Fruit fly (Drosophila melanogaster) Kc167 (cell line): ENCODE results near the gene lqfR.

Experiments used
- Myc ChIP-seq: fragments of >200 bp; optimal IDR thresholded peaks from 2 replicates; lab custom pipeline; 2017; ENCODE audit warnings: missing external identifiers
- Sin3A ChIP-seq: fragments of >200 bp; optimal IDR thresholded peaks from 2 replicates; lab custom pipeline; 2018; ENCODE audit warnings: missing external identifiers
- h ChIP-seq: fragments of >200 bp; optimal IDR thresholded peaks from 3 replicates; lab custom pipeline; 2018; ENCODE audit warnings: missing external identifiers
- insv ChIP-seq: fragments of >200 bp; optimal IDR thresholded peaks from 3 replicates; lab custom pipeline; 2018; ENCODE audit warnings: missing external identifiers
- psq ChIP-seq: fragments of >200 bp; optimal IDR thresholded peaks from 2 replicates; lab custom pipeline; 2017; ENCODE audit warnings: missing external identifiers
- ttk ChIP-seq: sonication (Bioruptor generic); optimal IDR thresholded peaks from 2 replicates; lab custom pipeline; 2017; ENCODE audit warnings: missing external identifiers

Gene lqfR

DNA sequence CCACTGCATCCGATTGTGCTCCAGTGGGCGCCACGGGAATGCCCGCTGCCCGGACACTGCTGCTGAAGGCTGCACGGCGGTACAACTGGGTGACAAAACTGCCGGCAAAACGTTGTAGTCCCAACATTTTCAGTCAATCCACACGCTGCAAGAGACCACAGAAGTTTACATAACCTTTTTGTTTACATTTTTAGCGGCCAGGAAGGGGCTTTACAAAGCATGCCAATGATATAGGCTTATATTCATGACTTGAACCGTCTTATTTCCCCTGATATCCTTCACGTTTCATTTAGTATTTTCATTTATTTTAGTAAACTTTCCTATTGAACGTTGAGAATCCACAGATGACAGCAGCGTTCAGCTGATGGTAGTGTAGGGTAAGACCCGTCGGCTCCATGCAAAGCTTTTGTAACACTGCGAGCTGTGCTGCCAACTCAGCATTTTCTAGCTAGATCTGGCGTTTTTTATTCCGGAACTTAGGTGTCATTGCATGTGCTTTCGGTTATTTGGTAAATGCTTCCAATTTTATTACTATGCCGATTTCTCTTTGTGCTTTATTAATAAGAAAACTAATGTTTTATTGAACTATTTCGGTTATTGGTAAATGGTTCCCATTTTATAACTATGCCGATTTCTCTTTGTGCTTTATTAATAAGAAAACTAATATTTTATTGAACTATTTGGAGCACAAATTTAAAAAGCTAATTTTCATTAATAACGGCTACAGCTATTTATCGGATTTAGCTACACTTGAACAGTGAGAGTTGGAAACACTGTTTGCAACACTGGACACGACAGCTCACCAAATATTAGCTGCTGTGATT is at the start of gene lqfR, which contains the start of gene CG13850:
TSS of gene lqfR (plus strand) at position 765 of the 824 bp plus-strand sequence.
TSS of gene CG13850 (minus strand) at position 379 of the 824 bp plus-strand sequence.
- TF ChIP-seq insv (lab: Kevin White, UChicago) = no peak
- no peak for TF ChIP-seq Myc
- no peak for TF ChIP-seq Sin3A
- no peak for TF ChIP-seq h (lab: Kevin White, UChicago)
- no peak for TF ChIP-seq ttk
- TF ChIP-seq psq = no peak

DNA sequence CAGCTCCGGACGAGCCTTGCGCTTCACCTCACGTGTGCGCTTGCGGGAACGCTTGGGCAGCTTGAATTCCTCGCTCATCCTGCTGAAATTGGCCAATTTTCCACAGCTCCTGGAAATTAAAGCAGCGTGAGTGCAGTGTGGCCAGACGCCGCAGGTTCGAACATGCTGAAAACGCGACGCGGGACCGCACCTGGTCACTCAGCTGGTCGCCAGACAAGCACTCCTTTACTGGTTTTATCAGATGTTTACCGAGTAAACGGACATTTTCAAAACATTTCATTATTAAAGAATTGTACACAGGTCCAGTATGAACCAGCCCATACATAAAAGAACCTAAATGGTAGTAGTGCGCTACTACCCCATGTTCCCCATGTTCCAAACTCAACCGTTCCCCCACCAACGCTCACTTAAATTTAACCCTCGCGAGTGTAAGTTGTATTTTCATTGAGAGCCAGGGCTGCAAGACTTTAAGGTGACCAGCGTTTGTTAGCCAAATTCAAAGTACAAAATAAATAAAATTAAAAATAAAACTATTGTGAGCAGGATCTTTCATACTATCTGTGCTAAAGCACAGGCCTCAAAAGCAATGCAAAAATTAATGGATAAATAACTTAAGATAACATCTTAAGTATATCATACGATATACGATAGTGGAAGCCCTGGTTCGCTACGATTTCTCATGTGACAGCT is 48.7 kb upstream of the lqfR start, which contains the start of the genes JMJD6, CG7071 and Muted:
TSS of gene JMJD6 (minus strand) at position 154 of the 690 bp plus-strand sequence.
TSS of gene CG7071 (plus strand) at position 403 of the 690 bp plus-strand sequence.
TSS of gene Muted (plus strand) at position 403 of the 690 bp plus-strand sequence.
- no peak for TF ChIP-seq ttk
- no peak for TF ChIP-seq Myc
- no peak for TF ChIP-seq Sin3A
- no peak for TF ChIP-seq insv (lab: Kevin White, UChicago)
- TF ChIP-seq psq = no peak
- no peak for TF ChIP-seq h (lab: Kevin White, UChicago)

DNA sequence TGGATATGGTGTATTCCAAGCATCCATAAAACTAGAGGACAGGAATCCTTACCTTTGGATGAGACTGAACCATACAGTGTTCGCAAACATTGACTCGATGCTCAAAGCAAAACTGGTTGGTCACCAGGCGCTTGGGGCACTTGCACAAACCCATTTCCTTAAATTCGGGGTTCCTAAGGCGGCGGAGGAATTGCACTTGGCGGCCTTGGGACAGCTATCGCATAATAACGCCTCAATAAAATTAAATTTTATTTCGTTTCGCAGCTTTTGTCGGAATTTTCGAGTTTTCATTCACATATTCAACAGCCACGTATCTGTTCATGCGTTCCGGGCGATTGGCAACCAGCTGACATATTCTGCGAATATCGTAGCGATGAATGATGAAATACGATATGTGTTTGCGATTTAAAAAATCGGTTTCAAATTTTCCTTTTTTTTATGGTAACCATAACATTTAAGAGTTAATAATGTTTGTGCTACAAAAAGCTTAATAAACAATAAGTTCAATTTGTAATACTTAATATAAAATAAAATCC is 45.4 kb upstream of the lqfR start, which contains the start of gene CG5382:
TSS of gene CG5382 (minus strand) at position 324 of the 536 bp plus-strand sequence.
- TF ChIP-seq h (lab: Kevin White, UChicago) = no peak
- no peak for TF ChIP-seq Myc
- TF ChIP-seq psq = no peak
- no peak for TF ChIP-seq insv (lab: Kevin White, UChicago)

DNA sequence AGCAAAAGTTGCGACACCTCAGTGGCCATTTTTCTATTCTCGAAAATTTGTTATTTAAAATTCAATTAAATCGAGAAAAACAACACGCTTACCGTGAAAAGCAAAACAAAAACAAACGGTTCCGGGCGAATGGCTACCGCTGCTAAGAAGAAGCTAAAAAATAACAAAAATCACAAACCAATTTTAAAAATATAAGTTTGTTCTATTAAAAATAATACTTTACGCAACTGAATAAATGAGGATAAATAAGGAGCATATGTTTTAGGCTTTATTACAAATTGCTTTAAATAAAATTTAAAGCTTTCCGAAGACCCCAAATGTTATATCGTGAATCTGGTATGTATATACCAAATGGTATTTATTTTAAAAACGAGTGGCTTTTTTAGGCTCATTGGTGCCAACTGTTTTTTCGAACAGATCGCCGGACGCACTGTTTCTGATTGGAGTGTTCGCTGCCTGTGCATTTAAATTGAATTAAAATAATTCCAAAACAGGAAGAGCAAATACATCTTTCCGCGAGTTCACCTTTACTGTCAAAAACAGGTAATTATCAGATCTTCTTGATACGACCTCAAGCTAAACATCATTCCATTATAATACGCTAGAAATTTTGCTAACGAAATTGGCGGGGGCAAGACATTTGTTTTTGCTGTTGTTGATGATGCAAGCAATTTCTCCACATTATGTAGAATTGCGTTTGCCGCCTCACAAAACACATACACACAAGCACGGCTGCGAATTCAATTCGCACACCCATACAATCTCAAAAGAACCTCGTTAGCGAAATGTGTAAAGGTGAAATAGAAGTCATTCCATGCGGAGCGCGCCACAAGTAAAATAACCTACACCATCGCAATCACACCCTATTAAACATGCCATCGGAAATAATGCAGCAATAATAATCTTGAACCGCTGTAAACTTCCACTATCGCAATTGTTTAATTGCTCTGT is 43.7 kb upstream of the lqfR start, which contains the start of the genes Polr3F and PyK:
TSS of gene Polr3F (minus strand) at position 248 of the 951 bp plus-strand sequence.
TSS of gene PyK (plus strand) at position 411 of the 951 bp plus-strand sequence.
- TF ChIP-seq Myc (no peak), insv (lab: Kevin White, UChicago) (no peak), ttk (no peak), h (lab: Kevin White, UChicago) (no peak), psq (no peak), Sin3A (no peak)

DNA sequence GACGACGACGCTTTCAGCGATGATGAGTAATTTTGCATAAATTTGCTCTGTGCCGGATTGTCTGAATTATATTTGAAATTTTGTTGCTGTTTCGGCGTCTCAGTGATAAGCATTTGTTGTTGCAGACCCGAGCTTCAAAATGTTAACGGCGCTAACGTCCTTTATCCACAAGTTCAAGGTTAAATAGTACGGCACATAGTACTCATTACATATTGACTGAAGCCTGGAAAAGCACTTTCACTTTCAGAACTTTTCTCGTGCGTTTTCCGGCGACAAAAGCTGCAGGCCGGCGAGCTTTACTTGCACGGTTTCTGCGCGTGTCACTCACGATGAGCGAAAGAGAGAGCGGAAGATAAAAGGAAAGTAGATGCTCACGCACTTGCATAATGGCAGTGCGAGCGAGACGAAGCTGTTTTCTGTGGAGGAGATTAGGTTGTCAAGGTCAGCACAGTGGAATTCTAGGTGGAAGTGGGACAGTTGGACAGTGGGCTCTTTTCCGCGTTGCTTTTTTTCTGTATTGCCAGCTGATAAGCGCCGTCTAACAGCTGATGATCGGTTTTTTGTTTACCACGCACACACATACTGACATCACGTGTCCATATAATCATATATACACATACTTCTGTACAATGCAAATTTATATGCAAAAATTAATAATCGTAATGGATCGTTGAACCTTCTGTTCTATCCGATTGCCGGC is 42.9 kb upstream of the lqfR start:
- TF ChIP-seq Sin3A (no peak), ttk (no peak), h (lab: Kevin White, UChicago) (no peak), psq (no peak), insv (lab: Kevin White, UChicago) (no peak), Myc (no peak)

DNA sequence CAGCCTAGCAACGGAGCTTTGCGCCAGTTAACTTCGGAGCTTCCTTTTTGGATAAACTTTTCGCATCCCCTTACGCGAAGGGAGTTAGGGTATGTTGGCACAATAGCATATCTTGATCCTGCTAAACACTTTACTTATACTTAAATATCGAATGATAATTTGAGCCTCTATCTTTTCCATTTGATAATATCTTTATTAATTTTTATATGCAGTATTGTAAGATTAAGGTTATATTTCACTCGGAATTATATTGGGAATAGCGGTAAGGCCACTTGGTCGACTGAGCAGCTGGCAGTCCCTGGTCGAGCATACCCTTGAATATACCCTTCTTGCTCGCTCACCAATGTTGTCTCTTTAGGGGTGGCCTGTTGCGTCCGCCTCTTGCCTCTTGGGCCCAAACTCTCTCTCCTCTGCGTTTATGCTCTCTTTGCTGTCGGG is 42.3 kb upstream of the lqfR start:
- TF ChIP-seq ttk (no peak), psq (no peak), h (lab: Kevin White, UChicago) (no peak), Myc (no peak), Sin3A (no peak), insv (lab: Kevin White, UChicago) (no peak)

DNA sequence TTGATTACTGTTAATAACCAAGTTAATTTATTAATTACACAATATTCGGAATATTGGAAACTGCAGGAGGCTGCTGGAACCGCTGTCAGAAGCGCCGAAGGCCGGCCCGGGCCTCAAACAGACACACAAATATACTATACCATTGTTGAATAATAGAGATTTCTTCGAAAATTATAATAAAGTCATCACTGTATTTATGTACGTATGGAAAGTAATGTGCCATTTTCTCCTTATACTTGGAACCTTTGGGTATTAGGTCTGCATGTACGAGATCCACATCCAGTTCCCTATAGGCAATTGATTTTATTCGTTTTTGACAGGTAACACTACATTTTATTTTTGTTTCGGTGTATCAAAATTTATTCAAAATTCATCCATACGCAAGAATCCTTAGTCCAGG is 38.6 kb upstream of the lqfR start, which contains the start of gene CG7069:
TSS of gene CG7069 (plus strand) at position 301 of the 400 bp plus-strand sequence.
- no peak for TF ChIP-seq psq
- no peak for TF ChIP-seq h (lab: Kevin White, UChicago)
- TF ChIP-seq ttk = no peak
- no peak for TF ChIP-seq insv (lab: Kevin White, UChicago)

DNA sequence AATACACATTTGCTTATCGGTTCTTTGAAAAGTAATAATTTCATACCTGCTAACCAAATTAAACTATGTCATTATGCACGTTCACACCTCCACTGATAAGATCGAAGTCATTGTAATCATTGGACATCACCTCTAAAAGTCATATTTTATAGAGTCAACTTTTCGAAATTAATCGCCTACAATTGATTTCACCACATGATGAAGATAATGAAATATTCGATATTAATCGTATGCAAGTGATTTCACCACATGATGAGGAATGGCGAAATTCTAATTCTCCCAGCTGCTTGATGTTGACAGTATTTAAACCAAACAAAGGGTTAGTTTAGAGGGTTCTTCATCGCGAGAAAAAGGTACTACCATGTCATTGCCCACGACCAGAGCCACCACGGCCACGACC is 35.4 kb upstream of the lqfR start, which contains the start of gene CG18596:
TSS of gene CG18596 (plus strand) at position 250 of the 400 bp plus-strand sequence.
- TF ChIP-seq ttk (no peak), h (lab: Kevin White, UChicago) (no peak), insv (lab: Kevin White, UChicago) (no peak), Sin3A (no peak), psq (no peak), Myc (no peak)

DNA sequence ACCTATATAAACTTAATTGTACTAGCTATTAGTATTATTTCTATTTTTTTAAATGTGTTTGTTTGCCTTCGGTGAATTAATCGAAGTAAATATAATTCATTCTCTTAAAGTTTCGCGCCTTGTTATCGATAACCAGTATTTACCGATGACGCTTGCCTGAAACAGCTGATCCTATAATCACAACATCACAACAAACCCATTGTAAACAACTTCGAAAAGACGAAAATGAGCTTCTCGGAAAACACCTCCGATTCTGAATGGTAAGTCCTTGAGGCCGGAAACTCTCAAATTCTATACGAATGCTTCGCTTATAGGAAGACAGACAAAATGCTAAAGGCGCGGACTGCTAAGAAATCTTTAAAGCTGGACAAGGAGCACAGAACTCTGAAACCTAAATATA is 31.2 kb upstream of the lqfR start, which contains the start of gene CG34149:
TSS of gene CG34149 (plus strand) at position 187 of the 400 bp plus-strand sequence.
- no peak for TF ChIP-seq ttk
- no peak for TF ChIP-seq Myc
- TF ChIP-seq psq = no peak
- TF ChIP-seq h (lab: Kevin White, UChicago) = no peak
- no peak for TF ChIP-seq insv (lab: Kevin White, UChicago)
- no peak for TF ChIP-seq Sin3A

DNA sequence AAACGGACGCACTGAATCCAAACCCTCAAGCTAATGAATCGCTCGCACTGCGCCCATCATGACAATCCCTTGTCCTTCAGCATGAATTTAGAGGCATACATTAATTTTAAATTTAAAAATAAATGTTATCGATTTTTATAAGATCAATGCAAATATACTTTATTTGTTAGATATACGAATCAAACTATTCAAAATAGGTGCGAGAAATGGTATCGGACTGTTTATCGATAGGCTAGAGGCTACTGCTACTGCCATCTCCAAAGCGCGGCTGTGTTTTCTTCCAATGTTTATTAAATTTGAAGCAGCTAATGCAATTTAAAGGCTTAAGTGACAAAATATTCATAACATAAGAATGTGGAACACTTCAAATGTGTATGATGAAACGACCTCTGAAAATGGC is 30.0 kb upstream of the lqfR start, which contains the start of gene CG43342:
TSS of gene CG43342 (plus strand) at position 264 of the 400 bp plus-strand sequence.
- TF ChIP-seq psq = no peak
- no peak for TF ChIP-seq Sin3A
- no peak for TF ChIP-seq Myc
- TF ChIP-seq h (lab: Kevin White, UChicago) = no peak
- no peak for TF ChIP-seq ttk
- no peak for TF ChIP-seq insv (lab: Kevin White, UChicago)

DNA sequence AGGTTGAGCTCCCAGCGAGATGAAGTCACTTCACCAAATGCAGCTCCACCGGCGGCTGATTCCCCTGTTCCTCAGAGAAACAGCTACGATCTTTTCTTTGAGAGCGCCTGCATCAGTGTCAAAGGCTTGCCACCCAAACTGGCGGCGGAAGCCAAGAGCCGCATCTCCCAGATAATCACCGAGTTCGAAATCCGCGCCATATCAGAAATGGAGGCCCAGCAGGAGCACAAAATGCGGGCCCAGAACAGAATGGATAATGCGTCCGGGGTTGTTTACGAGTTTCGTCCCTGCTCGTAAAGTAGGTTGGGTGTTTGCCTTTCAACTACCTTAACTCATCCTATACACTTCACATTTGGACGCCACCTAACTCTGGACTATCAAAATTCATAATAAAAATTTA is 29.4 kb upstream of the lqfR start, which contains the start of gene Gpdh3:
TSS of gene Gpdh3 (plus strand) at position 301 of the 400 bp plus-strand sequence.
- TF ChIP-seq h (lab: Kevin White, UChicago) (no peak), Sin3A (no peak), Myc (no peak), insv (lab: Kevin White, UChicago) (no peak)
